Fruit fly (Drosophila melanogaster) whole organism, prepupa: ENCODE measurements around the gene CG7567.

Source experiments
- Blimp-1 ChIP-seq: fragments of 200-800 bp; sonication (Bioruptor generic); optimal IDR thresholded peaks from 3 replicates; lab custom pipeline; 2017; ENCODE audit warnings: missing biosample characterization, missing genetic modification characterization, mild to moderate bottlenecking, moderate library complexity, missing genetic modification reagents
- CG10631 ChIP-seq: fragments of 200-800 bp; sonication (Bioruptor generic); optimal IDR thresholded peaks from 2 replicates; lab custom pipeline; 2016; ENCODE audit warnings: missing biosample characterization, missing genetic modification characterization
- CG10669 ChIP-seq: fragments of 200-800 bp; sonication (Bioruptor generic); optimal IDR thresholded peaks from 3 replicates; lab custom pipeline; 2018; ENCODE audit warnings: missing biosample characterization, mild to moderate bottlenecking, missing genetic modification characterization, moderate library complexity
- CG11294 ChIP-seq: fragments of 200-800 bp; sonication (Bioruptor generic); IDR thresholded peaks from 2 replicates; pipeline ENCODE4 v1.3.6; 2022; ENCODE audit warnings: missing biosample characterization, missing genetic modification characterization
- CG11762 ChIP-seq: fragments of 200-800 bp; sonication (Bioruptor generic); optimal IDR thresholded peaks from 3 replicates; lab custom pipeline; 2016; ENCODE audit warnings: missing biosample characterization, missing genetic modification characterization; ENCODE audit not compliant: insufficient read depth
- CG15336 ChIP-seq: fragments of 200-800 bp; sonication (Bioruptor generic); IDR thresholded peaks from 2 replicates; pipeline ENCODE4 v1.3.6; 2022; ENCODE audit warnings: missing biosample characterization, missing genetic modification characterization
- CG1621 ChIP-seq: fragments of 200-800 bp; sonication (Bioruptor generic); optimal IDR thresholded peaks from 3 replicates; lab custom pipeline; 2018; ENCODE audit warnings: missing biosample characterization, mild to moderate bottlenecking, missing genetic modification characterization
- CG16779 ChIP-seq: fragments of 200-800 bp; sonication (Bioruptor generic); optimal IDR thresholded peaks from 3 replicates; lab custom pipeline; 2017; ENCODE audit warnings: missing biosample characterization, mild to moderate bottlenecking, missing genetic modification characterization
- CG31627 ChIP-seq: fragments of 200-800 bp; sonication (Bioruptor generic); optimal IDR thresholded peaks from 3 replicates; lab custom pipeline; 2016; ENCODE audit warnings: missing biosample characterization, missing genetic modification characterization
- CG32006 ChIP-seq: fragments of 200-800 bp; sonication (Bioruptor generic); optimal IDR thresholded peaks from 3 replicates; lab custom pipeline; 2017; ENCODE audit warnings: missing biosample characterization, mild to moderate bottlenecking, missing genetic modification characterization
- CG34406 ChIP-seq: fragments of 200-800 bp; sonication (Bioruptor generic); optimal IDR thresholded peaks from 3 replicates; lab custom pipeline; 2016; ENCODE audit warnings: missing biosample characterization, missing genetic modification characterization
- CG3919 ChIP-seq: fragments of 200-800 bp; sonication (Bioruptor generic); optimal IDR thresholded peaks from 3 replicates; lab custom pipeline; 2016; ENCODE audit warnings: missing biosample characterization, missing genetic modification characterization
- CG6163 ChIP-seq: fragments of 200-800 bp; sonication (Bioruptor generic); IDR thresholded peaks from 3 replicates; pipeline ENCODE4 v1.3.6; 2022; ENCODE audit warnings: missing biosample characterization, missing genetic modification characterization
- CG6792 ChIP-seq: fragments of 200-800 bp; sonication (Bioruptor generic); optimal IDR thresholded peaks from 3 replicates; lab custom pipeline; 2016; ENCODE audit warnings: missing biosample characterization, missing genetic modification characterization
- CG6808 ChIP-seq: fragments of 200-800 bp; sonication (Bioruptor generic); optimal IDR thresholded peaks from 3 replicates; lab custom pipeline; 2017; ENCODE audit warnings: missing biosample characterization, missing genetic modification characterization, mild to moderate bottlenecking, moderate library complexity, missing genetic modification reagents
- CG7368 ChIP-seq: fragments of 200-800 bp; sonication (Bioruptor generic); optimal IDR thresholded peaks from 3 replicates; lab custom pipeline; 2016; ENCODE audit warnings: missing biosample characterization, missing genetic modification characterization
- CG8319 ChIP-seq: fragments of 200-800 bp; sonication (Bioruptor generic); optimal IDR thresholded peaks from 3 replicates; lab custom pipeline; 2016; ENCODE audit warnings: missing biosample characterization, missing genetic modification characterization
- CG8632 ChIP-seq: fragments of 200-800 bp; sonication (Bioruptor generic); optimal IDR thresholded peaks from 3 replicates; lab custom pipeline; 2016; ENCODE audit warnings: missing biosample characterization, missing genetic modification characterization
- Eip75B ChIP-seq: fragments of 200-800 bp; sonication (Bioruptor generic); optimal IDR thresholded peaks from 3 replicates; lab custom pipeline; 2016; ENCODE audit warnings: missing biosample characterization, missing genetic modification characterization
- Eip78C ChIP-seq: fragments of 200-800 bp; sonication (Bioruptor generic); peaks from one replicate; lab custom pipeline; 2016; ENCODE audit warnings: missing biosample characterization, missing genetic modification characterization
- Eip93F ChIP-seq: fragments of 200-800 bp; sonication (Bioruptor generic); optimal IDR thresholded peaks from 2 replicates; lab custom pipeline; 2016; ENCODE audit warnings: missing biosample characterization, mild to moderate bottlenecking, missing genetic modification characterization
- Ets21C ChIP-seq: fragments of 200-800 bp; sonication (Bioruptor generic); optimal IDR thresholded peaks from 3 replicates; lab custom pipeline; 2016; ENCODE audit warnings: missing biosample characterization, missing genetic modification characterization
- Ets96B ChIP-seq: fragments of 200-800 bp; optimal IDR thresholded peaks from 2 replicates; lab custom pipeline; 2019; ENCODE audit warnings: missing biosample characterization, mild to moderate bottlenecking, missing genetic modification characterization, moderate library complexity
- Hr38 ChIP-seq: sonication (Bioruptor generic); optimal IDR thresholded peaks from 2 replicates; lab custom pipeline; 2016; ENCODE audit warnings: missing biosample characterization, missing genetic modification characterization
- Hr39 ChIP-seq: fragments of 200-800 bp; sonication (Bioruptor generic); optimal IDR thresholded peaks from 2 replicates; lab custom pipeline; 2016; ENCODE audit warnings: missing biosample characterization, missing genetic modification characterization
- Hr4 ChIP-seq: fragments of 200-800 bp; sonication (Bioruptor generic); optimal IDR thresholded peaks from 3 replicates; lab custom pipeline; 2016; ENCODE audit warnings: missing biosample characterization, missing genetic modification characterization
- Lpt ChIP-seq: fragments of 200-800 bp; sonication (Bioruptor generic); optimal IDR thresholded peaks from 3 replicates; lab custom pipeline; 2016; ENCODE audit warnings: missing biosample characterization, missing genetic modification characterization
- OdsH ChIP-seq: fragments of 200-800 bp; sonication (Bioruptor generic); optimal IDR thresholded peaks from 3 replicates; lab custom pipeline; 2016; ENCODE audit warnings: missing biosample characterization, missing genetic modification characterization
- Sox102F ChIP-seq: fragments of 200-800 bp; sonication (Bioruptor generic); optimal IDR thresholded peaks from 2 replicates; lab custom pipeline; 2016; ENCODE audit warnings: missing biosample characterization, mild to moderate bottlenecking, missing genetic modification characterization
- Sox14 ChIP-seq: fragments of 200-800 bp; sonication (Bioruptor generic); optimal IDR thresholded peaks from 3 replicates; lab custom pipeline; 2016; ENCODE audit warnings: missing biosample characterization, missing genetic modification characterization
- Sox15 ChIP-seq: fragments of 200-800 bp; sonication (Bioruptor generic); optimal IDR thresholded peaks from 3 replicates; lab custom pipeline; 2016; ENCODE audit warnings: missing biosample characterization, missing genetic modification characterization
- achi ChIP-seq: fragments of 200-800 bp; sonication (Bioruptor generic); optimal IDR thresholded peaks from 3 replicates; lab custom pipeline; 2016; ENCODE audit warnings: missing biosample characterization, missing genetic modification characterization
- acj6 ChIP-seq: fragments of 200-800 bp; sonication (Bioruptor generic); optimal IDR thresholded peaks from 3 replicates; lab custom pipeline; 2016; ENCODE audit warnings: missing biosample characterization, missing genetic modification characterization
- cyc ChIP-seq: fragments of 200-800 bp; sonication (Bioruptor generic); optimal IDR thresholded peaks from 3 replicates; lab custom pipeline; 2016; ENCODE audit warnings: missing biosample characterization, missing genetic modification characterization
- dac ChIP-seq: fragments of 200-800 bp; sonication (Bioruptor generic); optimal IDR thresholded peaks from 2 replicates; lab custom pipeline; 2017; ENCODE audit warnings: missing biosample characterization, mild to moderate bottlenecking, missing genetic modification characterization
- dsx ChIP-seq: fragments of 200-800 bp; optimal IDR thresholded peaks from 3 replicates; lab custom pipeline; 2019; ENCODE audit warnings: missing biosample characterization, mild to moderate bottlenecking, missing genetic modification characterization, moderate library complexity; ENCODE audit not compliant: poor library complexity, severe bottlenecking
- eg ChIP-seq: fragments of 200-800 bp; sonication (Bioruptor generic); IDR thresholded peaks from 3 replicates; pipeline ENCODE4 v1.3.6; 2022; ENCODE audit warnings: missing biosample characterization, missing genetic modification characterization
- fd85E ChIP-seq: fragments of 200-800 bp; sonication (Bioruptor generic); optimal IDR thresholded peaks from 3 replicates; lab custom pipeline; 2016; ENCODE audit warnings: missing biosample characterization, missing genetic modification characterization
- fkh ChIP-seq: fragments of 200-800 bp; sonication (Bioruptor generic); optimal IDR thresholded peaks from 3 replicates; lab custom pipeline; 2017; ENCODE audit warnings: missing biosample characterization, mild to moderate bottlenecking, missing genetic modification characterization, moderate library complexity
- lz ChIP-seq: fragments of 200-800 bp; sonication (Bioruptor generic); optimal IDR thresholded peaks from 3 replicates; lab custom pipeline; 2016; ENCODE audit warnings: missing biosample characterization, missing genetic modification characterization
- pdm3 ChIP-seq: fragments of 200-800 bp; sonication (Bioruptor generic); optimal IDR thresholded peaks from 3 replicates; lab custom pipeline; 2016; ENCODE audit warnings: missing biosample characterization, missing genetic modification characterization
- salr ChIP-seq, 2 experiments: fragments of 200-800 bp; sonication (Bioruptor generic); optimal IDR thresholded peaks; 3 replicates each; lab custom pipeline; 2016 to 2018; ENCODE audit warnings: missing biosample characterization in 2 of 2, missing genetic modification characterization in 2 of 2, mild to moderate bottlenecking in 1 of 2
- ss ChIP-seq, 2 experiments: fragments of 200-800 bp; sonication (Bioruptor generic); optimal IDR thresholded peaks; 2 replicates in 1 of 2; 3 replicates in 1 of 2; lab custom pipeline; 2017 to 2018; ENCODE audit warnings: mild to moderate bottlenecking in 2 of 2, missing biosample characterization in 2 of 2, missing genetic modification characterization in 2 of 2, moderate library complexity in 1 of 2
- svp ChIP-seq: fragments of 200-800 bp; sonication (Bioruptor generic); peaks from one replicate; lab custom pipeline; 2016; ENCODE audit warnings: missing biosample characterization, missing genetic modification characterization
- topi ChIP-seq: fragments of 200-800 bp; sonication (Bioruptor generic); optimal IDR thresholded peaks from 3 replicates; lab custom pipeline; 2016; ENCODE audit warnings: missing biosample characterization, missing genetic modification characterization
- vri ChIP-seq: fragments of 200-800 bp; sonication (Bioruptor generic); optimal IDR thresholded peaks from 3 replicates; lab custom pipeline; 2016; ENCODE audit warnings: missing biosample characterization, mild to moderate bottlenecking, missing genetic modification characterization

Gene CG7567

dm6 chr3R:29545163-29545562 is 42.7 kb downstream of the CG7567 start:
- TF ChIP-seq Eip78C (GFP tag; lab: Kevin White, UChicago) (no peak), Hr4 (GFP tag; lab: Kevin White, UChicago) (no peak), Blimp-1 (no peak), Eip93F (no peak)

dm6 chr3R:29540948-29541741 is 46.8 kb downstream of the CG7567 start:
- TF ChIP-seq svp (peak; percentile 53), CG8632 (GFP tag; lab: Kevin White, UChicago) (no peak)

- TF ChIP-seq fd85E, result no peak
- peak; percentile 73 for TF ChIP-seq cyc
- TF ChIP-seq CG10631, result peak; percentile 49
- no peak for TF ChIP-seq fkh (GFP tag; lab: Kevin White, UChicago)
- peak; percentile 41 for TF ChIP-seq CG32006
- peak; percentile 68 for TF ChIP-seq Sox102F (GFP tag; lab: Kevin White, UChicago)
- peak; percentile 17 for TF ChIP-seq CG11762 (GFP tag; lab: Kevin White, UChicago)
- no peak for TF ChIP-seq dac (GFP tag; lab: Kevin White, UChicago)
- peak; percentile 52 for TF ChIP-seq achi (GFP tag; lab: Kevin White, UChicago)
- TF ChIP-seq Sox15 (GFP tag; lab: Kevin White, UChicago), result no peak
- TF ChIP-seq Hr39 (GFP tag; lab: Kevin White, UChicago), result peak; percentile 66
- TF ChIP-seq Hr38 (GFP tag; lab: Kevin White, UChicago), result no peak
- peak; percentile 64 for TF ChIP-seq Sox14 (GFP tag; lab: Kevin White, UChicago)
- no peak for TF ChIP-seq salr (GFP tag; optimal IDR thresholded peaks at IDR 0.05; lab: Kevin White, UChicago)
- TF ChIP-seq CG1621 (tag; lab: Kevin White, UChicago), result no peak
- TF ChIP-seq Blimp-1, result peak; percentile 22
- peak; percentile 53 for TF ChIP-seq CG6792 (GFP tag; lab: Kevin White, UChicago)
- peak; percentile 12 for TF ChIP-seq CG8632 (GFP tag; lab: Kevin White, UChicago)
- TF ChIP-seq pdm3 (GFP tag; lab: Kevin White, UChicago), result peak; percentile 65
- peak; percentile 61 for TF ChIP-seq lz
- no peak for TF ChIP-seq Lpt (GFP tag; lab: Kevin White, UChicago)
- TF ChIP-seq CG6163 (GFP tag; lab: Robert Waterston, UW), result peak; percentile 79; the same call in 2 of the 3 replicates
- TF ChIP-seq vri (GFP tag; lab: Kevin White, UChicago), result peak; percentile 52
- TF ChIP-seq CG6808 (GFP tag; lab: Kevin White, UChicago), result peak; percentile 26
- TF ChIP-seq Eip93F, result no peak
- TF ChIP-seq Hr4 (GFP tag; lab: Kevin White, UChicago), result peak; percentile 17
- peak; percentile 88 for TF ChIP-seq Eip78C (GFP tag; lab: Kevin White, UChicago)
- TF ChIP-seq Eip75B (GFP tag; lab: Kevin White, UChicago), result peak; percentile 55
- peak; percentile 51 for TF ChIP-seq acj6 (GFP tag; lab: Kevin White, UChicago)
- TF ChIP-seq CG34406 (GFP tag; lab: Kevin White, UChicago), result peak; percentile 50
- TF ChIP-seq Ets96B (tag; lab: Kevin White, UChicago), result peak; percentile 56
- TF ChIP-seq svp, result peak; percentile 90
- TF ChIP-seq Ets21C, result peak; percentile 50
- TF ChIP-seq dsx (GFP tag; lab: Kevin White, UChicago), result no peak
- peak; percentile 74 for TF ChIP-seq topi
- TF ChIP-seq CG3919, result peak; percentile 72
- TF ChIP-seq CG7368 (GFP tag; lab: Kevin White, UChicago), result peak; percentile 52
- no peak for TF ChIP-seq CG11294
- TF ChIP-seq CG31627 (GFP tag; lab: Kevin White, UChicago), result peak; percentile 63
- TF ChIP-seq CG16779 (tag; lab: Kevin White, UChicago), result no peak
- TF ChIP-seq eg (GFP tag; lab: Robert Waterston, UW), result 0 out of 3 replicates have a peak, but pooled peaks have one; percentile 33
- peak; percentile 55 for TF ChIP-seq OdsH (GFP tag; lab: Kevin White, UChicago)
- peak; percentile 40; the same call in 1 of the 2 replicates for TF ChIP-seq CG15336
- TF ChIP-seq CG10669 (GFP tag; lab: Kevin White, UChicago), result peak; percentile 34
- TF ChIP-seq CG8319 (GFP tag; lab: Kevin White, UChicago), result peak; percentile 32
- TF ChIP-seq ss (GFP tag; optimal IDR thresholded peaks at IDR 0.05; lab: Kevin White, UChicago), result no peak
These were observed 49.5 kb downstream of the CG7567 start for dm6 chr3R:29538436-29538835.
